Worm (Caenorhabditis elegans) whole organism, mixed stage, embryonic: ENCODE measurements around the gene F59A6.3.

ENCODE experiments used
- M03D4.4 ChIP-seq: sonication (generic microtip); optimal IDR thresholded peaks from 2 replicates; lab custom pipeline; 2017; ENCODE audit warnings: mild to moderate bottlenecking, missing genetic modification characterization, missing compliant biosample characterization
- bed-3 ChIP-seq: fragments of 200-800 bp; sonication (Bioruptor generic); optimal IDR thresholded peaks from 3 replicates; lab custom pipeline; 2018; ENCODE audit warnings: mild to moderate bottlenecking, missing genetic modification characterization, moderate library complexity, missing compliant biosample characterization
- blmp-1 ChIP-seq: fragments of 150-350 bp; optimal IDR thresholded peaks from 2 replicates; lab custom pipeline; 2014; ENCODE audit warnings: missing biosample characterization, missing genetic modification characterization
- ceh-39 ChIP-seq: fragments of 150-350 bp; optimal IDR thresholded peaks from 2 replicates; lab custom pipeline; 2014; ENCODE audit warnings: missing biosample characterization, missing genetic modification characterization
- ceh-43 ChIP-seq: fragments of 200-800 bp; sonication (Bioruptor generic); optimal IDR thresholded peaks from 2 replicates; lab custom pipeline; 2018; ENCODE audit warnings: mild to moderate bottlenecking, missing genetic modification characterization, moderate library complexity, missing compliant biosample characterization
- ceh-83 ChIP-seq: fragments of 200-800 bp; sonication (Bioruptor generic); optimal IDR thresholded peaks from 2 replicates; lab custom pipeline; 2018; ENCODE audit warnings: mild to moderate bottlenecking, missing genetic modification characterization, missing compliant biosample characterization
- ces-1 ChIP-seq: fragments of 150-350 bp; optimal IDR thresholded peaks from 2 replicates; lab custom pipeline; 2014; ENCODE audit warnings: missing biosample characterization, missing genetic modification reagents, missing genetic modification characterization
- cnd-1 ChIP-seq: fragments of 200-800 bp; sonication (Bioruptor generic); optimal IDR thresholded peaks from 2 replicates; lab custom pipeline; 2018; ENCODE audit warnings: mild to moderate bottlenecking, missing genetic modification characterization, missing compliant biosample characterization
- drap-1 ChIP-seq: fragments of 200-800 bp; sonication (Bioruptor generic); optimal IDR thresholded peaks from 3 replicates; lab custom pipeline; 2018; ENCODE audit warnings: mild to moderate bottlenecking, missing genetic modification characterization, missing compliant biosample characterization
- elt-1 ChIP-seq: sonication (generic microtip); optimal IDR thresholded peaks from 2 replicates; lab custom pipeline; 2017; ENCODE audit warnings: missing genetic modification characterization, mild to moderate bottlenecking, missing compliant biosample characterization, antibody characterized with exemption, moderate library complexity, borderline replicate concordance; ENCODE audit not compliant: insufficient read depth
- elt-3 ChIP-seq: fragments of 150-350 bp; optimal IDR thresholded peaks from 2 replicates; lab custom pipeline; 2014; ENCODE audit warnings: missing biosample characterization, missing genetic modification characterization
- flh-1 ChIP-seq: fragments of 200-800 bp; sonication (Bioruptor generic); optimal IDR thresholded peaks from 2 replicates; lab custom pipeline; 2018; ENCODE audit warnings: mild to moderate bottlenecking, missing genetic modification characterization, moderate library complexity, missing compliant biosample characterization
- ham-2 ChIP-seq: fragments of 200-800 bp; sonication (Bioruptor generic); optimal IDR thresholded peaks from 2 replicates; lab custom pipeline; 2018; ENCODE audit warnings: mild to moderate bottlenecking, missing genetic modification characterization, missing compliant biosample characterization
- hlh-1 ChIP-seq: fragments of 150-350 bp; optimal IDR thresholded peaks from 2 replicates; lab custom pipeline; 2014; ENCODE audit warnings: missing biosample characterization, missing genetic modification reagents, missing genetic modification characterization
- lin-13 ChIP-seq: fragments of 150-350 bp; optimal IDR thresholded peaks from 2 replicates; lab custom pipeline; 2014; ENCODE audit warnings: missing biosample characterization, missing genetic modification characterization
- lin-32 ChIP-seq: fragments of 200-800 bp; sonication (Bioruptor generic); optimal IDR thresholded peaks from 2 replicates; lab custom pipeline; 2018; ENCODE audit warnings: mild to moderate bottlenecking, missing genetic modification characterization, missing compliant biosample characterization
- lsy-2 ChIP-seq: fragments of 150-350 bp; optimal IDR thresholded peaks from 2 replicates; lab custom pipeline; 2014; ENCODE audit warnings: missing biosample characterization, missing genetic modification characterization
- mab-5 ChIP-seq: fragments of 150-350 bp; optimal IDR thresholded peaks from 2 replicates; lab custom pipeline; 2014; ENCODE audit warnings: missing biosample characterization, missing genetic modification characterization
- mep-1 ChIP-seq: fragments of 150-350 bp; optimal IDR thresholded peaks from 2 replicates; lab custom pipeline; 2017; ENCODE audit warnings: missing biosample characterization, missing genetic modification reagents, missing genetic modification characterization, inconsistent platforms
- mls-2 ChIP-seq: sonication (generic microtip); optimal IDR thresholded peaks from 2 replicates; lab custom pipeline; 2016; ENCODE audit warnings: mild to moderate bottlenecking, missing genetic modification characterization, moderate library complexity, missing compliant biosample characterization
- nhr-12 ChIP-seq: fragments of 150-350 bp; optimal IDR thresholded peaks from 2 replicates; lab custom pipeline; 2014; ENCODE audit warnings: missing biosample characterization, missing genetic modification characterization
- nhr-2 ChIP-seq: fragments of 150-350 bp; optimal IDR thresholded peaks from 2 replicates; lab custom pipeline; 2014; ENCODE audit warnings: missing biosample characterization, missing genetic modification characterization
- nhr-237 ChIP-seq: fragments of 150-350 bp; optimal IDR thresholded peaks from 2 replicates; lab custom pipeline; 2014; ENCODE audit warnings: missing biosample characterization, missing genetic modification characterization
- nhr-28 ChIP-seq: fragments of 150-350 bp; optimal IDR thresholded peaks from 2 replicates; lab custom pipeline; 2014; ENCODE audit warnings: missing biosample characterization, missing genetic modification characterization
- nhr-76 ChIP-seq: sonication (generic microtip); optimal IDR thresholded peaks from 2 replicates; lab custom pipeline; 2017; ENCODE audit warnings: missing biosample characterization, missing genetic modification characterization
- pha-4 ChIP-seq: fragments of 150-350 bp; optimal IDR thresholded peaks from 2 replicates; lab custom pipeline; 2018; ENCODE audit warnings: missing biosample characterization, missing genetic modification reagents, missing genetic modification characterization
- sem-2 ChIP-seq: fragments of 200-800 bp; sonication (Bioruptor generic); optimal IDR thresholded peaks from 2 replicates; lab custom pipeline; 2018; ENCODE audit warnings: mild to moderate bottlenecking, missing genetic modification characterization, missing compliant biosample characterization
- snpc-4 ChIP-seq: fragments of 150-350 bp; optimal IDR thresholded peaks from 2 replicates; lab custom pipeline; 2014; ENCODE audit warnings: missing biosample characterization, missing genetic modification characterization
- sptf-1 ChIP-seq: sonication (generic microtip); optimal IDR thresholded peaks from 2 replicates; lab custom pipeline; 2017; ENCODE audit warnings: mild to moderate bottlenecking, missing genetic modification characterization, moderate library complexity, missing compliant biosample characterization
- tbx-8 ChIP-seq: fragments of 200-800 bp; sonication (Bioruptor generic); optimal IDR thresholded peaks from 2 replicates; lab custom pipeline; 2018; ENCODE audit warnings: mild to moderate bottlenecking, missing genetic modification characterization, moderate library complexity, missing compliant biosample characterization
- unc-120 ChIP-seq: sonication (generic microtip); optimal IDR thresholded peaks from 2 replicates; lab custom pipeline; 2017; ENCODE audit warnings: missing genetic modification characterization, missing compliant biosample characterization; ENCODE audit not compliant: poor library complexity, severe bottlenecking
- unc-39 ChIP-seq: fragments of 150-350 bp; optimal IDR thresholded peaks from 2 replicates; lab custom pipeline; 2014; ENCODE audit warnings: missing biosample characterization, missing genetic modification characterization
- unc-62 ChIP-seq: fragments of 150-350 bp; optimal IDR thresholded peaks from 2 replicates; lab custom pipeline; 2014; ENCODE audit warnings: missing biosample characterization, missing genetic modification reagents, missing genetic modification characterization
- zip-8 ChIP-seq: fragments of 150-350 bp; optimal IDR thresholded peaks from 2 replicates; lab custom pipeline; 2014; ENCODE audit warnings: missing biosample characterization, missing genetic modification characterization
- ztf-11 ChIP-seq: fragments of 150-350 bp; optimal IDR thresholded peaks from 2 replicates; lab custom pipeline; 2014; ENCODE audit warnings: missing biosample characterization, missing genetic modification characterization

F59A6.3 gene

ce11 chrII:5049249-5049648 is 41.1 kb downstream of the F59A6.3 start:
- no peak for TF ChIP-seq lin-32
- TF ChIP-seq mab-5 = no peak

ce11 chrII:5049865-5050342 is 41.8 kb downstream of the F59A6.3 start, which contains the start of gene F33G12.6:
TSS of gene F33G12.6 (plus strand) at chrII:5049915.
- TF ChIP-seq nhr-76 (tag; lab: Kevin White, UChicago) (no peak), ces-1 (GFP tag; lab: Kevin White, UChicago) (peak; percentile 17)

- TF ChIP-seq pha-4 (tag; lab: Kevin White, UChicago) = no peak
- TF ChIP-seq sem-2 (GFP tag; lab: Kevin White, UChicago) = no peak
- TF ChIP-seq drap-1 (GFP tag; lab: Kevin White, UChicago) = no peak
- TF ChIP-seq sptf-1 (tag; lab: Kevin White, UChicago) = no peak
- no peak for TF ChIP-seq unc-120 (tag; lab: Kevin White, UChicago)
- no peak for TF ChIP-seq flh-1 (GFP tag; lab: Kevin White, UChicago)
- no peak for TF ChIP-seq unc-62 (GFP tag; lab: Kevin White, UChicago)
- no peak for TF ChIP-seq blmp-1 (tag; lab: Kevin White, UChicago)
- TF ChIP-seq ham-2 (GFP tag; lab: Kevin White, UChicago) = no peak
Measured at ce11 chrII:5050776-5051175, 42.6 kb downstream of the F59A6.3 start.

- no peak for TF ChIP-seq tbx-8
- no peak for TF ChIP-seq nhr-2
- TF ChIP-seq nhr-28 (tag; lab: Kevin White, UChicago) = no peak
- peak; percentile 32 for TF ChIP-seq mab-5
- peak; percentile 97 for TF ChIP-seq pha-4 (tag; lab: Kevin White, UChicago)
- TF ChIP-seq lin-32 = no peak
- no peak for TF ChIP-seq nhr-76 (tag; lab: Kevin White, UChicago)
- peak; percentile 71 for TF ChIP-seq drap-1 (GFP tag; lab: Kevin White, UChicago)
- peak; percentile 50 for TF ChIP-seq ztf-11
- peak; percentile 99 for TF ChIP-seq lsy-2 (tag; lab: Kevin White, UChicago)
- no peak for TF ChIP-seq snpc-4 (tag; lab: Kevin White, UChicago)
- peak; percentile 51 for TF ChIP-seq elt-1 (tag; lab: Kevin White, UChicago)
- TF ChIP-seq hlh-1 = peak; percentile 83
- TF ChIP-seq ceh-43 (GFP tag; lab: Kevin White, UChicago) = peak; percentile 18
- no peak for TF ChIP-seq flh-1 (GFP tag; lab: Kevin White, UChicago)
- peak; percentile 76 for TF ChIP-seq mls-2 (tag; lab: Kevin White, UChicago)
- TF ChIP-seq zip-8 (tag; lab: Kevin White, UChicago) = no peak
- peak; percentile 75 for TF ChIP-seq unc-120 (tag; lab: Kevin White, UChicago)
- TF ChIP-seq sem-2 (GFP tag; lab: Kevin White, UChicago) = no peak
- peak; percentile 30 for TF ChIP-seq ceh-83
- peak; percentile 95 for TF ChIP-seq nhr-237 (tag; lab: Kevin White, UChicago)
- TF ChIP-seq ham-2 (GFP tag; lab: Kevin White, UChicago) = peak; percentile 69
- no peak for TF ChIP-seq unc-39 (tag; lab: Kevin White, UChicago)
- no peak for TF ChIP-seq blmp-1 (tag; lab: Kevin White, UChicago)
- peak; percentile 83 for TF ChIP-seq ceh-39 (tag; lab: Kevin White, UChicago)
- peak; percentile 61 for TF ChIP-seq unc-62 (GFP tag; lab: Kevin White, UChicago)
- TF ChIP-seq cnd-1 (tag; lab: Kevin White, UChicago) = peak; percentile 61
- peak; percentile 96 for TF ChIP-seq mep-1 (tag; lab: Kevin White, UChicago)
- peak; percentile 72 for TF ChIP-seq elt-3 (tag; lab: Kevin White, UChicago)
- no peak for TF ChIP-seq bed-3 (GFP tag; lab: Kevin White, UChicago)
- TF ChIP-seq lin-13 (tag; lab: Kevin White, UChicago) = peak; percentile 98
- TF ChIP-seq sptf-1 (tag; lab: Kevin White, UChicago) = peak; percentile 62
- peak; percentile 50 for TF ChIP-seq M03D4.4 (tag; lab: Kevin White, UChicago)
- TF ChIP-seq ces-1 (GFP tag; lab: Kevin White, UChicago) = peak; percentile 82
- TF ChIP-seq nhr-12 (tag; lab: Kevin White, UChicago) = peak; percentile 39
Measured at ce11 chrII:5055129-5055666, 47.1 kb downstream of the F59A6.3 start, which contains the start of the genes ify-1 and rpl-22. TSS of gene ify-1 (minus strand) at chrII:5055179. TSS of gene rpl-22 (plus strand) at chrII:5055616.
